Worm (Caenorhabditis elegans): ENCODE results near the gene ZK673.6.
"Not testable (repeated sequence)": the region's sequence is repeated elsewhere in the genome, so short reads cannot be mapped to it uniquely, and the experiment has no call there.

Gene ZK673.6

ce11 chrII:10447348-10448316 lies 16.5 kb downstream of the ZK673.6 start, which contains the start of gene ZK673.2:
ZK673.2 (plus strand) TSS chrII:10448266.
- no peak for TF ChIP-seq unc-62 (GFP tag; optimal IDR thresholded peaks at IDR 0.05)

ce11 chrII:10446814-10447213 lies 17.3 kb downstream of the ZK673.6 start:
- TF ChIP-seq unc-62 (GFP tag; optimal IDR thresholded peaks at IDR 0.05): no peak

ce11 chrII:10446300-10446699 lies 17.8 kb downstream of the ZK673.6 start:
- no peak for TF ChIP-seq unc-62 (GFP tag; optimal IDR thresholded peaks at IDR 0.05)

- TF ChIP-seq unc-62 (GFP tag; optimal IDR thresholded peaks at IDR 0.05): no peak
Measured at ce11 chrII:10445738-10446137, 18.4 kb downstream of the ZK673.6 start.

ce11 chrII:10444971-10445707 lies 19.0 kb downstream of the ZK673.6 start:
- no peak for TF ChIP-seq unc-62 (GFP tag; optimal IDR thresholded peaks at IDR 0.05)

- no peak for TF ChIP-seq unc-62 (GFP tag; optimal IDR thresholded peaks at IDR 0.05)
Measured at ce11 chrII:10443898-10444297, 20.2 kb downstream of the ZK673.6 start.

- not testable (repeated sequence) for TF ChIP-seq unc-62 (GFP tag; optimal IDR thresholded peaks at IDR 0.05)
Measured at ce11 chrII:10442846-10443245, 21.3 kb downstream of the ZK673.6 start, which contains the start of gene ZK673.1. ZK673.1 (plus strand) TSS chrII:10443146.

- no peak for TF ChIP-seq unc-62 (GFP tag; optimal IDR thresholded peaks at IDR 0.05)
Measured at ce11 chrII:10439976-10440375, 24.2 kb downstream of the ZK673.6 start, which contains the start of gene E04D5.4. E04D5.4 (plus strand) TSS chrII:10440276.

- TF ChIP-seq unc-62 (GFP tag; optimal IDR thresholded peaks at IDR 0.05): no peak
Measured at ce11 chrII:10437840-10438239, 26.3 kb downstream of the ZK673.6 start.

- no peak for TF ChIP-seq unc-62 (GFP tag; optimal IDR thresholded peaks at IDR 0.05)
Measured at ce11 chrII:10435836-10436235, 28.3 kb downstream of the ZK673.6 start, which contains the start of gene cut-4. cut-4 (plus strand) TSS chrII:10436136.

ce11 chrII:10421941-10422340 lies 42.2 kb downstream of the ZK673.6 start, which contains the start of gene frpr-21:
frpr-21 (minus strand) TSS chrII:10422041.
- TF ChIP-seq unc-62 (GFP tag; optimal IDR thresholded peaks at IDR 0.05): no peak

- no peak for TF ChIP-seq unc-62 (GFP tag; optimal IDR thresholded peaks at IDR 0.05)
Measured at ce11 chrII:10416332-10416863, 47.7 kb downstream of the ZK673.6 start, which contains the start of gene eif-2A. eif-2A (plus strand) TSS chrII:10416800.

All from whole organism, dauer.